Fruit fly (Drosophila melanogaster) whole organism, embryonic: Measurements from ENCODE around the gene CG14182.

Experiments used
- Bgb ChIP-seq: fragments of 200-800 bp; sonication (Bioruptor generic); IDR thresholded peaks from 2 replicates; pipeline ENCODE4 v1.3.6; 2022; ENCODE audit warnings: missing biosample characterization, missing genetic modification characterization; ENCODE audit not compliant: partially characterized antibody
- Bteb2 ChIP-seq: fragments of 200-800 bp; sonication (Bioruptor generic); optimal IDR thresholded peaks from 2 replicates; lab custom pipeline; 2016; ENCODE audit warnings: missing biosample characterization, missing genetic modification characterization
- CG10431 ChIP-seq: fragments of 200-800 bp; sonication (Bioruptor generic); optimal IDR thresholded peaks from 3 replicates; lab custom pipeline; 2018; ENCODE audit warnings: missing biosample characterization, mild to moderate bottlenecking, missing genetic modification characterization
- CG10462 ChIP-seq: fragments of 200-800 bp; sonication (Bioruptor generic); optimal IDR thresholded peaks from 2 replicates; lab custom pipeline; 2016; ENCODE audit warnings: missing biosample characterization, missing genetic modification characterization
- CG12104 ChIP-seq: fragments of 200-800 bp; sonication (Bioruptor generic); optimal IDR thresholded peaks from 3 replicates; lab custom pipeline; 2016; ENCODE audit warnings: missing biosample characterization, missing genetic modification characterization
- CG12744 ChIP-seq: fragments of 200-800 bp; sonication (Bioruptor generic); optimal IDR thresholded peaks from 2 replicates; lab custom pipeline; 2016; ENCODE audit warnings: missing biosample characterization, missing genetic modification characterization
- CG13894 ChIP-seq: fragments of 200-800 bp; sonication (Bioruptor generic); optimal IDR thresholded peaks from 3 replicates; lab custom pipeline; 2018; ENCODE audit warnings: missing biosample characterization, mild to moderate bottlenecking, missing genetic modification characterization, moderate library complexity
- CG15601 ChIP-seq: fragments of 200-800 bp; sonication (Bioruptor generic); optimal IDR thresholded peaks from 3 replicates; lab custom pipeline; 2019; ENCODE audit warnings: missing biosample characterization, mild to moderate bottlenecking, missing genetic modification characterization, moderate library complexity
- CG15696 ChIP-seq: fragments of 200-800 bp; sonication (Bioruptor generic); optimal IDR thresholded peaks from 2 replicates; lab custom pipeline; 2019; ENCODE audit warnings: missing biosample characterization, mild to moderate bottlenecking, missing genetic modification characterization, moderate library complexity
- CG17361 ChIP-seq: fragments of 200-800 bp; sonication (Bioruptor generic); IDR thresholded peaks from 3 replicates; pipeline ENCODE4 v1.3.6; 2022; ENCODE audit warnings: missing biosample characterization, missing genetic modification characterization
- CG32532 ChIP-seq: fragments of 200-800 bp; sonication (Bioruptor generic); IDR thresholded peaks from 2 replicates; pipeline ENCODE4 v1.3.6; 2022; ENCODE audit warnings: missing biosample characterization, missing genetic modification characterization
- CG32772 ChIP-seq: fragments of 200-800 bp; sonication (Bioruptor generic); IDR thresholded peaks from 2 replicates; pipeline ENCODE4 v1.3.6; 2022; ENCODE audit warnings: missing biosample characterization, missing genetic modification characterization
- CG33213 ChIP-seq: fragments of 200-800 bp; sonication (Bioruptor generic); optimal IDR thresholded peaks from 3 replicates; lab custom pipeline; 2016; ENCODE audit warnings: missing biosample characterization, missing genetic modification characterization
- CG33557 ChIP-seq: fragments of 200-800 bp; sonication (Bioruptor generic); optimal IDR thresholded peaks from 2 replicates; lab custom pipeline; 2019; ENCODE audit warnings: missing biosample characterization, mild to moderate bottlenecking, missing genetic modification characterization, moderate library complexity
- CG3847 ChIP-seq: fragments of 200-800 bp; sonication (Bioruptor generic); IDR thresholded peaks from 2 replicates; pipeline ENCODE4 v1.3.6; 2022; ENCODE audit warnings: missing biosample characterization, missing genetic modification characterization
- CG4820 ChIP-seq: fragments of 200-800 bp; sonication (Bioruptor generic); optimal IDR thresholded peaks from 3 replicates; lab custom pipeline; 2016; ENCODE audit warnings: missing biosample characterization, missing genetic modification characterization
- CG6254 ChIP-seq: fragments of 200-800 bp; sonication (Bioruptor generic); optimal IDR thresholded peaks from 3 replicates; lab custom pipeline; 2017; ENCODE audit warnings: mild to moderate bottlenecking, missing biosample characterization, missing genetic modification reagents, missing genetic modification characterization
- CG9215 ChIP-seq: fragments of 200-800 bp; sonication (Bioruptor generic); IDR thresholded peaks from 2 replicates; pipeline ENCODE4 v1.3.6; 2022; ENCODE audit warnings: missing biosample characterization, missing genetic modification characterization
- CG9727 ChIP-seq: fragments of 200-800 bp; sonication (Bioruptor generic); optimal IDR thresholded peaks from 3 replicates; lab custom pipeline; 2017; ENCODE audit warnings: missing biosample characterization, mild to moderate bottlenecking, missing genetic modification characterization
- CG9797 ChIP-seq: fragments of 200-800 bp; sonication (Bioruptor generic); optimal IDR thresholded peaks from 3 replicates; lab custom pipeline; 2018; ENCODE audit warnings: missing biosample characterization, mild to moderate bottlenecking, missing genetic modification characterization
- Camta ChIP-seq: fragments of 200-800 bp; sonication (Bioruptor generic); optimal IDR thresholded peaks from 2 replicates; lab custom pipeline; 2016; ENCODE audit warnings: missing biosample characterization, missing genetic modification characterization
- Dad ChIP-seq: fragments of 200-800 bp; sonication (Bioruptor generic); optimal IDR thresholded peaks from 3 replicates; lab custom pipeline; 2016; ENCODE audit warnings: missing biosample characterization, missing genetic modification characterization
- Eip74EF ChIP-seq, 2 experiments: fragments of 200-800 bp in 1 of 2; fragments of >200 bp in 1 of 2; sonication (Bioruptor generic) in 1 of 2; optimal IDR thresholded peaks; 2 replicates each; lab custom pipeline; 2017 to 2019; ENCODE audit warnings: missing biosample characterization in 2 of 2, missing genetic modification characterization in 2 of 2, mild to moderate bottlenecking in 1 of 2, moderate library complexity in 1 of 2
- Lim3 ChIP-seq: fragments of 200-800 bp; sonication (Bioruptor generic); IDR thresholded peaks from 2 replicates; pipeline ENCODE4 v1.3.6; 2022; ENCODE audit warnings: missing biosample characterization, missing genetic modification characterization
- Med ChIP-seq: fragments of 200-800 bp; sonication (Bioruptor generic); peaks from one replicate; lab custom pipeline; 2016; ENCODE audit warnings: missing biosample characterization, missing genetic modification characterization, mild to moderate bottlenecking, inconsistent platforms, moderate library complexity
- Myb ChIP-seq: fragments of 200-800 bp; sonication (Bioruptor generic); optimal IDR thresholded peaks from 2 replicates; lab custom pipeline; 2016; ENCODE audit warnings: missing biosample characterization, missing genetic modification characterization
- Nf-YB ChIP-seq: fragments of 200-800 bp; sonication (Bioruptor generic); optimal IDR thresholded peaks from 3 replicates; lab custom pipeline; 2019; ENCODE audit warnings: missing biosample characterization, mild to moderate bottlenecking, missing genetic modification characterization, moderate library complexity
- Optix ChIP-seq: fragments of 200-800 bp; sonication (Bioruptor generic); IDR thresholded peaks from 3 replicates; pipeline ENCODE4 v1.3.6; 2022; ENCODE audit warnings: missing biosample characterization, missing genetic modification characterization
- Spps ChIP-seq: fragments of 200-800 bp; sonication (Bioruptor generic); optimal IDR thresholded peaks from 2 replicates; lab custom pipeline; 2018; ENCODE audit warnings: missing biosample characterization, mild to moderate bottlenecking, missing genetic modification characterization
- abd-A ChIP-seq: fragments of 200-800 bp; sonication (Bioruptor generic); optimal IDR thresholded peaks from 3 replicates; lab custom pipeline; 2019; ENCODE audit warnings: missing biosample characterization, mild to moderate bottlenecking, missing genetic modification characterization, moderate library complexity
- bigmax ChIP-seq: fragments of 200-800 bp; sonication (Bioruptor generic); optimal IDR thresholded peaks from 2 replicates; lab custom pipeline; 2018; ENCODE audit warnings: missing biosample characterization, mild to moderate bottlenecking, missing genetic modification characterization
- btn ChIP-seq: fragments of 200-800 bp; sonication (Bioruptor generic); optimal IDR thresholded peaks from 2 replicates; lab custom pipeline; 2016; ENCODE audit warnings: missing biosample characterization, missing genetic modification characterization
- caup ChIP-seq: fragments of 200-800 bp; sonication (Bioruptor generic); optimal IDR thresholded peaks from 3 replicates; lab custom pipeline; 2017; ENCODE audit warnings: missing biosample characterization, mild to moderate bottlenecking, missing genetic modification characterization, moderate library complexity; ENCODE audit not compliant: severe bottlenecking
- chm ChIP-seq: fragments of 200-800 bp; sonication (Bioruptor generic); IDR thresholded peaks from 2 replicates; pipeline ENCODE4 v1.3.6; 2022; ENCODE audit warnings: missing biosample characterization, missing genetic modification characterization
- crol ChIP-seq: fragments of 200-800 bp; sonication (Bioruptor generic); IDR thresholded peaks from 2 replicates; pipeline ENCODE4 v1.3.6; 2022; ENCODE audit warnings: missing biosample characterization, missing genetic modification characterization
- dmrt11E ChIP-seq: fragments of 200-800 bp; sonication (Bioruptor generic); optimal IDR thresholded peaks from 3 replicates; lab custom pipeline; 2018; ENCODE audit warnings: missing biosample characterization, mild to moderate bottlenecking, missing genetic modification characterization, moderate library complexity
- dmrt99B ChIP-seq: fragments of 200-800 bp; sonication (Bioruptor generic); optimal IDR thresholded peaks from 2 replicates; lab custom pipeline; 2018; ENCODE audit warnings: missing biosample characterization, mild to moderate bottlenecking, missing genetic modification characterization, moderate library complexity
- gcm2 ChIP-seq: fragments of 200-800 bp; sonication (Bioruptor generic); optimal IDR thresholded peaks from 2 replicates; lab custom pipeline; 2016; ENCODE audit warnings: missing biosample characterization, missing genetic modification characterization
- jigr1 ChIP-seq: fragments of 200-800 bp; sonication (Bioruptor generic); IDR thresholded peaks from 3 replicates; pipeline ENCODE4 v1.3.6; 2022; ENCODE audit warnings: missing biosample characterization, missing genetic modification characterization
- kay ChIP-seq: fragments of 200-800 bp; sonication (Bioruptor generic); optimal IDR thresholded peaks from 2 replicates; lab custom pipeline; 2016; ENCODE audit warnings: missing biosample characterization, missing genetic modification characterization
- maf-S ChIP-seq: fragments of 200-800 bp; sonication (Bioruptor generic); optimal IDR thresholded peaks from 2 replicates; lab custom pipeline; 2016; ENCODE audit warnings: missing biosample characterization, missing genetic modification characterization
- pb ChIP-seq: fragments of 200-800 bp; sonication (Bioruptor generic); optimal IDR thresholded peaks from 3 replicates; lab custom pipeline; 2016; ENCODE audit warnings: missing biosample characterization, missing genetic modification characterization
- pros ChIP-seq: fragments of 200-800 bp; sonication (Bioruptor generic); optimal IDR thresholded peaks from 3 replicates; lab custom pipeline; 2019; ENCODE audit warnings: missing biosample characterization, mild to moderate bottlenecking, missing genetic modification characterization, moderate library complexity
- scrt ChIP-seq: fragments of 200-800 bp; sonication (Bioruptor generic); optimal IDR thresholded peaks from 2 replicates; lab custom pipeline; 2018; ENCODE audit warnings: missing biosample characterization, mild to moderate bottlenecking, missing genetic modification characterization, moderate library complexity
- sens-2 ChIP-seq: fragments of 200-800 bp; sonication (Bioruptor generic); IDR thresholded peaks from 2 replicates; pipeline ENCODE4 v1.3.6; 2022; ENCODE audit warnings: missing biosample characterization, missing genetic modification characterization
- so ChIP-seq: fragments of 200-800 bp; sonication (Bioruptor generic); IDR thresholded peaks from 3 replicates; pipeline ENCODE4 v1.3.6; 2022; ENCODE audit warnings: missing biosample characterization, missing genetic modification characterization
- sr ChIP-seq: fragments of 200-800 bp; sonication (Bioruptor generic); IDR thresholded peaks from 3 replicates; pipeline ENCODE4 v1.3.6; 2022; ENCODE audit warnings: missing biosample characterization, missing genetic modification characterization
- sug ChIP-seq: fragments of 200-800 bp; optimal IDR thresholded peaks from 2 replicates; lab custom pipeline; 2019; ENCODE audit warnings: missing biosample characterization, mild to moderate bottlenecking, missing genetic modification characterization, moderate library complexity
- trem ChIP-seq: fragments of 200-800 bp; optimal IDR thresholded peaks from 3 replicates; lab custom pipeline; 2019; ENCODE audit warnings: missing biosample characterization, mild to moderate bottlenecking, missing genetic modification characterization, moderate library complexity
- unpg ChIP-seq: fragments of 200-800 bp; sonication (Bioruptor generic); optimal IDR thresholded peaks from 3 replicates; lab custom pipeline; 2018; ENCODE audit warnings: missing biosample characterization, mild to moderate bottlenecking, missing genetic modification characterization, moderate library complexity
- usp ChIP-seq: fragments of >200 bp; optimal IDR thresholded peaks from 2 replicates; lab custom pipeline; 2017; ENCODE audit warnings: missing biosample characterization, missing genetic modification characterization
- zen ChIP-seq: fragments of 200-800 bp; sonication (Bioruptor generic); optimal IDR thresholded peaks from 3 replicates; lab custom pipeline; 2018; ENCODE audit warnings: missing biosample characterization, mild to moderate bottlenecking, missing genetic modification characterization, moderate library complexity

CG14182 gene

DNA sequence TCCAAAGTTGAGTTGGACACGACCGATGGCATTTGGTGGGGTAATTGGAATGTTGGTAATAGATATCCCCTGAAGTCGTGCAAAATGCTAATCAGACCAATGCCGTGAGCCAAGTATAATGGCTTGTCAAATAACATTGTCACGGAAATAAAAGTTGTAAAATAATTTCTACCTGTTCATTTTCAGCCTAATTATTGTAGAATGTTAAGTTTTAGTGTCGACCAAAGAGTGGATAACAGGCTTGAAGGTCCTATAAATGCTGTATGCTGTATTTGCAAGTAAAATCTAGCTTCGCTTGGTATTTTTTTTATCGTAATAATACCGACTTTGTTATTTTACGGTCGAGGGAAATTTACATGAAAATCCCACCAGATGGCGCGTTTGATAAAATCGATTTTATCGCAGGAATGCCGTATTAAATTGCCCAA, 24.8 kb upstream of the CG14182 start (continued):
- TF ChIP-seq bigmax: no peak
- peak; percentile 57 for TF ChIP-seq CG6254 (GFP tag; lab: Kevin White, UChicago)
- no peak for TF ChIP-seq sug
- no peak for TF ChIP-seq sens-2 (GFP tag; lab: Robert Waterston, UW)
- peak; percentile 32; the same call in 1 of the 2 replicates for TF ChIP-seq CG32532 (GFP tag; lab: Robert Waterston, UW)
- no peak for TF ChIP-seq jigr1
- no peak for TF ChIP-seq so (GFP tag; lab: Robert Waterston, UW)
- no peak for TF ChIP-seq btn (GFP tag; lab: Kevin White, UChicago)
- no peak for TF ChIP-seq gcm2 (GFP tag; lab: Kevin White, UChicago)
- TF ChIP-seq sr (GFP tag; lab: Robert Waterston, UW): no peak
- no peak for TF ChIP-seq Myb
- no peak for TF ChIP-seq CG4820 (GFP tag; lab: Kevin White, UChicago)
- peak; percentile 79; the same call in 1 of the 2 replicates for TF ChIP-seq Bgb
- no peak for TF ChIP-seq CG15601 (tag; lab: Kevin White, UChicago)
- no peak for TF ChIP-seq kay
- peak in 1 of 2 experiments; percentile 4 for TF ChIP-seq Eip74EF (GFP tag; optimal IDR thresholded peaks at IDR 0.05; lab: Kevin White, UChicago)
- no peak for TF ChIP-seq dmrt11E (tag; lab: Kevin White, UChicago)
- peak; percentile 15 for TF ChIP-seq dmrt99B (tag; lab: Kevin White, UChicago)
- TF ChIP-seq Lim3 (GFP tag; lab: Robert Waterston, UW): no peak
- peak; percentile 96 for TF ChIP-seq abd-A
- no peak for TF ChIP-seq Nf-YB (GFP tag; lab: Kevin White, UChicago)
- no peak for TF ChIP-seq scrt (GFP tag; lab: Kevin White, UChicago)
- peak; percentile 20 for TF ChIP-seq unpg (GFP tag; lab: Kevin White, UChicago)
- TF ChIP-seq pb (GFP tag; lab: Kevin White, UChicago): no peak
- no peak for TF ChIP-seq crol (GFP tag; lab: Robert Waterston, UW)
- no peak for TF ChIP-seq usp (GFP tag; lab: Kevin White, UChicago)
- TF ChIP-seq CG33557: peak; percentile 23
- no peak for TF ChIP-seq Optix (GFP tag; lab: Robert Waterston, UW)
- TF ChIP-seq Dad (GFP tag; lab: Kevin White, UChicago): no peak
- no peak for TF ChIP-seq Camta (GFP tag; lab: Kevin White, UChicago)
- no peak for TF ChIP-seq pros (GFP tag; lab: Kevin White, UChicago)
- no peak for TF ChIP-seq CG33213
- no peak for TF ChIP-seq chm (GFP tag; lab: Robert Waterston, UW)
- no peak for TF ChIP-seq CG9797 (GFP tag; lab: Kevin White, UChicago)
- no peak for TF ChIP-seq CG10431
- no peak; the same call in 2 of the 3 replicates for TF ChIP-seq CG17361
- TF ChIP-seq CG12744 (GFP tag; lab: Kevin White, UChicago): no peak
- no peak for TF ChIP-seq CG10462 (GFP tag; lab: Kevin White, UChicago)
- TF ChIP-seq Med (GFP tag; lab: Kevin White, UChicago): peak; percentile 75
- TF ChIP-seq CG12104 (GFP tag; lab: Kevin White, UChicago): no peak
- no peak for TF ChIP-seq CG32772 (GFP tag; lab: Robert Waterston, UW)
- no peak for TF ChIP-seq caup
- no peak for TF ChIP-seq CG9727
- peak; percentile 49 for TF ChIP-seq zen
- peak; percentile 43 for TF ChIP-seq trem
- TF ChIP-seq CG9215: no peak
- no peak for TF ChIP-seq Bteb2 (GFP tag; lab: Kevin White, UChicago)
- TF ChIP-seq CG13894 (tag; lab: Kevin White, UChicago): peak; percentile 89
- no peak for TF ChIP-seq maf-S (GFP tag; lab: Kevin White, UChicago)
- peak; percentile 4 for TF ChIP-seq Spps (tag; lab: Kevin White, UChicago)
- TF ChIP-seq CG15696 (tag; lab: Kevin White, UChicago): peak; percentile 30
- TF ChIP-seq CG3847 (GFP tag; lab: Robert Waterston, UW): no peak
